Fruit fly (Drosophila melanogaster) whole organism, embryonic: ENCODE results near the gene kdn.

Experiments
- Ada2b ChIP-seq: fragments of 200-800 bp; sonication (Bioruptor generic); IDR thresholded peaks from 2 replicates; pipeline ENCODE4 v1.3.6; 2022; ENCODE audit warnings: missing biosample characterization, missing genetic modification characterization
- Antp ChIP-seq: fragments of 200-800 bp; sonication (Bioruptor generic); optimal IDR thresholded peaks from 3 replicates; lab custom pipeline; 2016; ENCODE audit warnings: missing biosample characterization, missing genetic modification characterization
- CG10267 ChIP-seq: fragments of 200-800 bp; sonication (Bioruptor generic); optimal IDR thresholded peaks from 2 replicates; lab custom pipeline; 2018; ENCODE audit warnings: missing biosample characterization, mild to moderate bottlenecking, missing genetic modification characterization, moderate library complexity
- CG11504 ChIP-seq: fragments of 200-800 bp; sonication (Bioruptor generic); optimal IDR thresholded peaks from 3 replicates; lab custom pipeline; 2019; ENCODE audit warnings: missing biosample characterization, mild to moderate bottlenecking, missing genetic modification characterization, moderate library complexity
- CG11695 ChIP-seq: fragments of 200-800 bp; sonication (Bioruptor generic); IDR thresholded peaks from 3 replicates; pipeline ENCODE4 v1.3.6; 2022; ENCODE audit warnings: missing biosample characterization, missing genetic modification characterization
- CG12391 ChIP-seq: fragments of 200-800 bp; sonication (Bioruptor generic); optimal IDR thresholded peaks from 3 replicates; lab custom pipeline; 2018; ENCODE audit warnings: missing biosample characterization, mild to moderate bottlenecking, missing genetic modification characterization, moderate library complexity
- CG13424 ChIP-seq: fragments of 200-800 bp; sonication (Bioruptor generic); optimal IDR thresholded peaks from 2 replicates; lab custom pipeline; 2019; ENCODE audit warnings: missing biosample characterization, mild to moderate bottlenecking, missing genetic modification characterization, moderate library complexity
- CG13624 ChIP-seq: fragments of 200-800 bp; sonication (Bioruptor generic); optimal IDR thresholded peaks from 2 replicates; lab custom pipeline; 2016; ENCODE audit warnings: missing biosample characterization, missing genetic modification characterization
- CG14441 ChIP-seq: fragments of 200-800 bp; sonication (Bioruptor generic); IDR thresholded peaks from 2 replicates; pipeline ENCODE4 v1.3.6; 2022; ENCODE audit warnings: missing biosample characterization, missing genetic modification characterization
- CG15601 ChIP-seq: fragments of 200-800 bp; sonication (Bioruptor generic); optimal IDR thresholded peaks from 3 replicates; lab custom pipeline; 2019; ENCODE audit warnings: missing biosample characterization, mild to moderate bottlenecking, missing genetic modification characterization, moderate library complexity
- CG15696 ChIP-seq: fragments of 200-800 bp; sonication (Bioruptor generic); optimal IDR thresholded peaks from 2 replicates; lab custom pipeline; 2019; ENCODE audit warnings: missing biosample characterization, mild to moderate bottlenecking, missing genetic modification characterization, moderate library complexity
- CG17361 ChIP-seq: fragments of 200-800 bp; sonication (Bioruptor generic); IDR thresholded peaks from 3 replicates; pipeline ENCODE4 v1.3.6; 2022; ENCODE audit warnings: missing biosample characterization, missing genetic modification characterization
- CG18599 ChIP-seq: fragments of 200-800 bp; sonication (Bioruptor generic); optimal IDR thresholded peaks from 3 replicates; lab custom pipeline; 2017; ENCODE audit warnings: missing biosample characterization, missing genetic modification characterization, mild to moderate bottlenecking, moderate library complexity, missing genetic modification reagents
- CG2116 ChIP-seq: fragments of 200-800 bp; sonication (Bioruptor generic); optimal IDR thresholded peaks from 3 replicates; lab custom pipeline; 2018; ENCODE audit warnings: missing biosample characterization, mild to moderate bottlenecking, missing genetic modification characterization
- CG2120 ChIP-seq: fragments of 200-800 bp; sonication (Bioruptor generic); optimal IDR thresholded peaks from 3 replicates; lab custom pipeline; 2016; ENCODE audit warnings: missing biosample characterization, missing genetic modification characterization
- CG2678 ChIP-seq: fragments of 200-800 bp; sonication (Bioruptor generic); optimal IDR thresholded peaks from 3 replicates; lab custom pipeline; 2019; ENCODE audit warnings: missing biosample characterization, mild to moderate bottlenecking, missing genetic modification characterization, moderate library complexity
- CG2712 ChIP-seq: fragments of 200-800 bp; optimal IDR thresholded peaks from 3 replicates; lab custom pipeline; 2019; ENCODE audit warnings: missing biosample characterization, mild to moderate bottlenecking, missing genetic modification characterization, moderate library complexity
- CG3838 ChIP-seq: fragments of 200-800 bp; sonication (Bioruptor generic); optimal IDR thresholded peaks from 3 replicates; lab custom pipeline; 2016; ENCODE audit warnings: missing biosample characterization, missing genetic modification characterization
- CG7556 ChIP-seq: fragments of 200-800 bp; sonication (Bioruptor generic); optimal IDR thresholded peaks from 2 replicates; lab custom pipeline; 2017; ENCODE audit warnings: missing biosample characterization, mild to moderate bottlenecking, missing genetic modification characterization
- CG7963 ChIP-seq: fragments of 200-800 bp; sonication (Bioruptor generic); IDR thresholded peaks from 3 replicates; pipeline ENCODE4 v1.3.6; 2022; ENCODE audit warnings: missing biosample characterization, missing genetic modification characterization; ENCODE audit not compliant: partially characterized antibody
- Hey ChIP-seq: fragments of 200-800 bp; sonication (Bioruptor generic); optimal IDR thresholded peaks from 3 replicates; lab custom pipeline; 2018; ENCODE audit warnings: missing biosample characterization, mild to moderate bottlenecking, missing genetic modification characterization
- Med ChIP-seq: fragments of 200-800 bp; sonication (Bioruptor generic); peaks from one replicate; lab custom pipeline; 2016; ENCODE audit warnings: missing biosample characterization, missing genetic modification characterization, mild to moderate bottlenecking, inconsistent platforms, moderate library complexity
- PHDP ChIP-seq: fragments of 200-800 bp; sonication (Bioruptor generic); optimal IDR thresholded peaks from 3 replicates; lab custom pipeline; 2018; ENCODE audit warnings: missing biosample characterization, mild to moderate bottlenecking, missing genetic modification characterization, moderate library complexity
- Ptx1 ChIP-seq: fragments of 200-800 bp; sonication (Bioruptor generic); IDR thresholded peaks from 2 replicates; pipeline ENCODE4 v1.3.6; 2022; ENCODE audit warnings: missing biosample characterization, missing genetic modification characterization
- TFAM ChIP-seq: fragments of 200-800 bp; sonication (Bioruptor generic); optimal IDR thresholded peaks from 2 replicates; lab custom pipeline; 2017; ENCODE audit warnings: missing biosample characterization, missing genetic modification characterization, inconsistent platforms
- bcd ChIP-seq: fragments of 200-800 bp; sonication (Bioruptor generic); optimal IDR thresholded peaks from 2 replicates; lab custom pipeline; 2017; ENCODE audit warnings: missing biosample characterization, mild to moderate bottlenecking, missing genetic modification characterization
- bsh ChIP-seq, 2 experiments: fragments of 200-800 bp; sonication (Bioruptor generic); optimal IDR thresholded peaks; 2 replicates each; lab custom pipeline; 2017 to 2018; ENCODE audit warnings: mild to moderate bottlenecking in 2 of 2, missing biosample characterization in 2 of 2, missing genetic modification characterization in 2 of 2, moderate library complexity in 1 of 2
- crol ChIP-seq: fragments of 200-800 bp; sonication (Bioruptor generic); IDR thresholded peaks from 2 replicates; pipeline ENCODE4 v1.3.6; 2022; ENCODE audit warnings: missing biosample characterization, missing genetic modification characterization
- dysf ChIP-seq: fragments of 200-800 bp; sonication (Bioruptor generic); IDR thresholded peaks from 3 replicates; pipeline ENCODE4 v1.3.6; 2022; ENCODE audit warnings: missing biosample characterization, missing genetic modification characterization
- ind ChIP-seq: fragments of 200-800 bp; sonication (Bioruptor generic); optimal IDR thresholded peaks from 3 replicates; lab custom pipeline; 2016; ENCODE audit warnings: missing biosample characterization, missing genetic modification characterization
- insv ChIP-seq, 2 experiments: fragments of 200-800 bp; sonication (Bioruptor generic); optimal IDR thresholded peaks; 3 replicates each; lab custom pipeline; 2016 to 2018; ENCODE audit warnings: missing biosample characterization in 2 of 2, missing genetic modification characterization in 2 of 2
- klu ChIP-seq: fragments of 200-800 bp; sonication (Bioruptor generic); IDR thresholded peaks from 2 replicates; pipeline ENCODE4 v1.3.6; 2022; ENCODE audit warnings: missing biosample characterization, missing genetic modification characterization
- lab ChIP-seq: fragments of 200-800 bp; sonication (Bioruptor generic); optimal IDR thresholded peaks from 3 replicates; lab custom pipeline; 2017; ENCODE audit warnings: missing biosample characterization, missing genetic modification characterization, mild to moderate bottlenecking, moderate library complexity, missing genetic modification reagents
- lbe ChIP-seq: fragments of 200-800 bp; sonication (Bioruptor generic); optimal IDR thresholded peaks from 2 replicates; lab custom pipeline; 2016; ENCODE audit warnings: missing biosample characterization, mild to moderate bottlenecking, missing genetic modification characterization
- lilli ChIP-seq: fragments of 200-800 bp; sonication (Bioruptor generic); optimal IDR thresholded peaks from 3 replicates; lab custom pipeline; 2016; ENCODE audit warnings: missing biosample characterization, missing genetic modification characterization
- nmo ChIP-seq: fragments of 200-800 bp; sonication (Bioruptor generic); optimal IDR thresholded peaks from 2 replicates; lab custom pipeline; 2018; ENCODE audit warnings: missing biosample characterization, mild to moderate bottlenecking, missing genetic modification characterization, moderate library complexity
- odd ChIP-seq: fragments of 200-800 bp; sonication (Bioruptor generic); optimal IDR thresholded peaks from 2 replicates; lab custom pipeline; 2017; ENCODE audit warnings: missing biosample characterization, mild to moderate bottlenecking, missing genetic modification characterization
- phol ChIP-seq: fragments of 200-800 bp; sonication (Bioruptor generic); optimal IDR thresholded peaks from 3 replicates; lab custom pipeline; 2018; ENCODE audit warnings: missing biosample characterization, mild to moderate bottlenecking, missing genetic modification characterization, moderate library complexity
- pros ChIP-seq: fragments of 200-800 bp; sonication (Bioruptor generic); optimal IDR thresholded peaks from 3 replicates; lab custom pipeline; 2019; ENCODE audit warnings: missing biosample characterization, mild to moderate bottlenecking, missing genetic modification characterization, moderate library complexity
- scrt ChIP-seq: fragments of 200-800 bp; sonication (Bioruptor generic); optimal IDR thresholded peaks from 2 replicates; lab custom pipeline; 2018; ENCODE audit warnings: missing biosample characterization, mild to moderate bottlenecking, missing genetic modification characterization, moderate library complexity
- sens ChIP-seq: fragments of 200-800 bp; sonication (Bioruptor generic); peaks from one replicate; lab custom pipeline; 2016; ENCODE audit warnings: missing biosample characterization, missing genetic modification characterization
- slbo ChIP-seq: fragments of 200-800 bp; sonication (Bioruptor generic); IDR thresholded peaks from 2 replicates; pipeline ENCODE4 v1.3.6; 2022; ENCODE audit warnings: missing biosample characterization, missing genetic modification characterization
- slp2 ChIP-seq: fragments of 200-800 bp; sonication (Bioruptor generic); optimal IDR thresholded peaks from 2 replicates; lab custom pipeline; 2016; ENCODE audit warnings: missing biosample characterization, missing genetic modification characterization
- sqz ChIP-seq: fragments of 200-800 bp; sonication (Bioruptor generic); optimal IDR thresholded peaks from 3 replicates; lab custom pipeline; 2018; ENCODE audit warnings: missing biosample characterization, mild to moderate bottlenecking, missing genetic modification characterization
- ttk ChIP-seq: fragments of 200-800 bp; sonication (Bioruptor generic); IDR thresholded peaks from 2 replicates; pipeline ENCODE4 v2.1.2; 2022; ENCODE audit warnings: missing biosample characterization, missing genetic modification characterization
- unpg ChIP-seq: fragments of 200-800 bp; sonication (Bioruptor generic); optimal IDR thresholded peaks from 3 replicates; lab custom pipeline; 2018; ENCODE audit warnings: missing biosample characterization, mild to moderate bottlenecking, missing genetic modification characterization, moderate library complexity
- zen ChIP-seq: fragments of 200-800 bp; sonication (Bioruptor generic); optimal IDR thresholded peaks from 3 replicates; lab custom pipeline; 2018; ENCODE audit warnings: missing biosample characterization, mild to moderate bottlenecking, missing genetic modification characterization, moderate library complexity

kdn gene

DNA sequence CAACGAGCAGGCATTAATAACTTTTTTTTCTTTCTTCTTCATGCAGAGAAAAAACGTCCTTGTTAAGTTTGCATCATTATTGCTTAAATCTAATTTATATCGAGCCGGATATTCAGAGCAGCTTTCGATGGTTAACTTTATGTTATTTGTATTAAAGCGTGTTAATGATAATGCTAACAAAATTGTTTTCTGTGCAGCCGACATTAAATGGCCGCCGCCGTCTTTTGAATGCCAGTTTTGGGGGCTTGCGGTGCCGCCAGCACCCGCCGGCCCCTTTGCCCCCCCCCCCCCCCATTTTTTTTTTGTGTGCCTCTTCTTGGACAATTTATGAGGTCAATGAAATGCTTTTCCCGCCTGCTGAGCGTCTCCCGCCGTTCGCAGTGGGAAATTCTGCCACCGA, 38.9 kb upstream of the kdn start (continued):
- TF ChIP-seq CG12391 (peak; percentile 11), phol (tag; lab: Kevin White, UChicago) (peak; percentile 2), lab (peak; percentile 49), CG15696 (tag; lab: Kevin White, UChicago) (no peak), CG14441 (GFP tag; lab: Robert Waterston, UW) (no peak), sqz (GFP tag; lab: Kevin White, UChicago) (peak; percentile 7), bcd (GFP tag; lab: Kevin White, UChicago) (peak; percentile 5), nmo (peak; percentile 36), CG2120 (GFP tag; lab: Kevin White, UChicago) (peak; percentile 35), CG17361 (0 out of 3 replicates have a peak, but pooled peaks have one; percentile 22), PHDP (peak; percentile 10), Antp (GFP tag; lab: Kevin White, UChicago) (no peak), odd (GFP tag; lab: Kevin White, UChicago) (no peak), crol (GFP tag; lab: Robert Waterston, UW) (peak; percentile 65), slbo (GFP tag; lab: Robert Waterston, UW) (0 out of 2 replicates have a peak, but pooled peaks have one; percentile 41), Hey (tag; lab: Kevin White, UChicago) (no peak), CG13424 (tag; lab: Kevin White, UChicago) (peak; percentile 8), unpg (GFP tag; lab: Kevin White, UChicago) (peak; percentile 34), ttk (peak; percentile 34; the same call in 1 of the 2 replicates), CG7556 (GFP tag; lab: Kevin White, UChicago) (peak; percentile 18), CG2678 (tag; lab: Kevin White, UChicago) (peak; percentile 36), Ptx1 (GFP tag; lab: Robert Waterston, UW) (peak; percentile 44; the same call in 1 of the 2 replicates), ind (GFP tag; lab: Kevin White, UChicago) (peak; percentile 22), Ada2b (GFP tag; lab: Robert Waterston, UW) (0 out of 2 replicates have a peak, but pooled peaks have one; percentile 23), dysf (GFP tag; lab: Robert Waterston, UW) (peak; percentile 49; the same call in 2 of the 3 replicates), TFAM (GFP tag; lab: Kevin White, UChicago) (no peak), lilli (GFP tag; lab: Kevin White, UChicago) (peak; percentile 1), bsh (GFP tag; optimal IDR thresholded peaks at IDR 0.05; lab: Kevin White, UChicago) (peak in 1 of 2 experiments; percentile 29), CG11504 (tag; lab: Kevin White, UChicago) (peak; percentile 42), CG18599 (GFP tag; lab: Kevin White, UChicago) (peak; percentile 61)

- TF ChIP-seq CG2712 (tag; lab: Kevin White, UChicago) = no peak
- TF ChIP-seq CG11504 (tag; lab: Kevin White, UChicago) = peak; percentile 4
- peak; percentile 54 for TF ChIP-seq Med
- peak; percentile 61 for TF ChIP-seq sens (GFP tag; lab: Kevin White, UChicago)
Measured at dm6 chrX:6315583-6315982, 34.8 kb upstream of the kdn start.

dm6 chrX:6316858-6317474, 33.5 kb upstream of the kdn start:
- TF ChIP-seq CG2116 (GFP tag; lab: Kevin White, UChicago) = no peak
- TF ChIP-seq lbe (GFP tag; lab: Kevin White, UChicago) = no peak
- 0 out of 2 replicates have a peak, but pooled peaks have one; percentile 30 for TF ChIP-seq klu (GFP tag; lab: Robert Waterston, UW)
- TF ChIP-seq CG13624 (GFP tag; lab: Kevin White, UChicago) = peak; percentile 34
- no peak for TF ChIP-seq insv (GFP tag; optimal IDR thresholded peaks at IDR 0.05; lab: Kevin White, UChicago)
- no peak for TF ChIP-seq CG15601
- peak; percentile 19 for TF ChIP-seq CG10267 (tag; lab: Kevin White, UChicago)
- peak; percentile 48 for TF ChIP-seq scrt (GFP tag; lab: Kevin White, UChicago)
- TF ChIP-seq CG3838 (GFP tag; lab: Kevin White, UChicago) = no peak
- no peak for TF ChIP-seq slp2
- no peak for TF ChIP-seq pros (GFP tag; lab: Kevin White, UChicago)
- TF ChIP-seq CG7963 = no peak
- TF ChIP-seq CG12391 = peak; percentile 53
- peak; percentile 79 for TF ChIP-seq CG11695 (GFP tag; lab: Robert Waterston, UW)
- TF ChIP-seq zen = no peak
